Worm (Caenorhabditis elegans) whole organism, midembryonic: ENCODE measurements around the gene ZK418.11.

Experiments
- T22C8.4 ChIP-seq: fragments of 200-800 bp; sonication (Bioruptor generic); IDR thresholded peaks from 2 replicates; pipeline ENCODE4 v1.3.6; 2022; ENCODE audit warnings: missing genetic modification characterization, missing compliant biosample characterization
- cog-1 ChIP-seq: sonication (generic microtip); optimal IDR thresholded peaks from 2 replicates; lab custom pipeline; 2016; ENCODE audit warnings: missing genetic modification characterization, missing compliant biosample characterization
- klf-2 ChIP-seq: fragments of 200-800 bp; sonication (Bioruptor generic); conservative IDR thresholded peaks from 2 replicates; pipeline ENCODE4 v1.3.6; 2022; ENCODE audit warnings: missing genetic modification reagents, missing genetic modification characterization, missing compliant biosample characterization

- TF ChIP-seq T22C8.4: no peak
- TF ChIP-seq cog-1 (tag; lab: Kevin White, UChicago): no peak
- TF ChIP-seq klf-2 (GFP tag; lab: Robert Waterston, UW): no peak
Observed at ce11 chrIII:7103940-7104440, 3.9 kb downstream of the ZK418.11 start, which contains the start of gene cpg-2.
